Worm (Caenorhabditis elegans): ENCODE measurements around the gene kcnl-1.

The kcnl-1 gene

DNA sequence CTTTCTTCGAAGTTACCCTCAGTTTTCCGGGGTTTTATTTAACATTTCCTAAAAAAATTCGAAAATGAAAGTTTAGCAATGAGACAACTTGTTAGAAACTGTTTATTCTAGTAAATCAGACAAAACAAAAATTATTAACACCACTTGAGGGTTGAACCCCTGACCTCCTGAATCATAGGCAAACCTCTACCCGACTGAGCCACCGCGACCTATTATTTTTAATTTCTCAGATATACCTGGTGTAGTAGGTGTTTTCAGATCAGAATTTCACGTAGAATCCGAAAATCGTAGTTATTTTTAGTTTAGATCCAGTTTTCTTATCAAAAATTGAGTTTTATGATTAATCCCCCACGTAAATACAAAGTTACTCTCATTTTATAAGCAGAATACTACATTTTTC, 4.9 kb downstream of the kcnl-1 start:
- TF ChIP-seq ztf-3 (GFP tag; optimal IDR thresholded peaks at IDR 0.05) (no peak), F55B11.4 (tag; optimal IDR thresholded peaks at IDR 0.05; ENCODE audit: borderline replicate concordance, insufficient read depth) (no peak), hrde-1 (tag; optimal IDR thresholded peaks at IDR 0.05; ENCODE audit: borderline replicate concordance) (no peak), rpc-1 (optimal IDR thresholded peaks at IDR 0.05) (peak; percentile 33), rpc-1 (tag; optimal IDR thresholded peaks at IDR 0.05) (peak; percentile 69), mxl-1 (tag; optimal IDR thresholded peaks at IDR 0.05) (no peak), B0261.1 (tag; optimal IDR thresholded peaks at IDR 0.05) (peak; percentile 14), C17E4.6 (GFP tag; IDR thresholded peaks at IDR 0.05) (no peak), dpl-1 (GFP tag; optimal IDR thresholded peaks at IDR 0.05) (no peak), xnd-1 (tag; optimal IDR thresholded peaks at IDR 0.05) (no peak), mel-28 (tag; optimal IDR thresholded peaks at IDR 0.05; ENCODE audit: borderline replicate concordance) (no peak), F37B4.10 (GFP tag; IDR thresholded peaks at IDR 0.05) (no peak), lin-40 (tag; optimal IDR thresholded peaks at IDR 0.05) (no peak), F22D6.2 (tag; optimal IDR thresholded peaks at IDR 0.05) (no peak), ztf-28 (GFP tag; IDR thresholded peaks at IDR 0.05) (no peak), madf-6 (GFP tag; IDR thresholded peaks at IDR 0.05) (no peak), dpff-1 (tag; optimal IDR thresholded peaks at IDR 0.05) (no peak), tbp1 (GFP tag; optimal IDR thresholded peaks at IDR 0.05) (peak; percentile 78), akir-1 (GFP tag; optimal IDR thresholded peaks at IDR 0.05) (no peak), sdz-38 (tag; optimal IDR thresholded peaks at IDR 0.05) (no peak), bed-1 (GFP tag; IDR thresholded peaks at IDR 0.05) (no peak), lsl-1 (GFP tag; optimal IDR thresholded peaks at IDR 0.05) (no peak)

DNA sequence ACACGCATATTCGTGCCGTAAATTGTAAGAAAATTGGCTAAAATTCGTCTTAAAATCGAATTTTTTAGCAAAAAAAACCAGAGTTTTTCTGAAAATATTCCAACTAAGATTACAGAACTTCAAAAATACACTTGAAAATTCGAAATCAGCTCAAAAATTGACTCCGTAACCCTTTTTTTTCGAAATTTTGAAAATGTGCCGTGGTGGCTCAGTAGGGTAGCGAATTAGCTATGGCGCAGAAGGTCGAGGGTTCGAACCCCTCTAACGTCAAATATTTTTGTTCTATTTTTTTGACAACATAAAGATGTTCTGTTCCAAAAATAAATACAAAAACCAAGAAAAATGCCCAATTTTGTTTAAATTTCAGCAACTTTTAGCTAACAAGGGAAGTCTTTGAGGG, 14.3 kb downstream of the kcnl-1 start:
- TF ChIP-seq ztf-25 (GFP tag; IDR thresholded peaks at IDR 0.05) (no peak), rpc-1 (optimal IDR thresholded peaks at IDR 0.05) (peak; percentile 6), rpc-1 (tag; optimal IDR thresholded peaks at IDR 0.05) (peak; percentile 54), zfh-2 (GFP tag; conservative IDR thresholded peaks at IDR 0.05) (no peak), tbp1 (GFP tag; optimal IDR thresholded peaks at IDR 0.05) (peak; percentile 77)

DNA sequence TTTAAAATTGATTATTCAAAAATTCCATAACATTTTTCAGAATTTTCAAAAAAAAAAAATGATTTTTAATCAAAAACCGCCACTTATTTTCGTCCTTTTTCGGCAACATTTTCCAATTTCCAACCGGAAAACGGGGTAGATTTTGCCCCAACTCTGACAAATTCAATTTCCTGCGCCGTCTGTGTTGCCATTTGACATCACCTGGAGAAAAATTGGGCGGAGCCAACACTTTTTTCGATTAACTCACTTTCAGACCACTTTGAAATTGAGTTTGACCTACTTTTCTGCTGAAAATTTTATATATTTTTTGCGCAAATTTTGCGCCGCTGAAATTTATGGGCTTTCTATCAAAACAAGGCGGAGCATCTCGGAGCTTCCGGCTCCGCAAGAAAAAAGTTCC, 17.1 kb downstream of the kcnl-1 start:
- TF ChIP-seq nhr-120 (GFP tag; IDR thresholded peaks at IDR 0.05) (no peak), ceh-58 (GFP tag; IDR thresholded peaks at IDR 0.05) (no peak), nfya-1 (tag; optimal IDR thresholded peaks at IDR 0.05; ENCODE audit: borderline replicate concordance, insufficient read depth) (no peak), egl-44 (GFP tag; IDR thresholded peaks at IDR 0.05) (no peak), hlh-12 (tag; optimal IDR thresholded peaks at IDR 0.05) (no peak), mel-28 (tag; optimal IDR thresholded peaks at IDR 0.05; ENCODE audit: borderline replicate concordance) (no peak), Y79H2A.3 (GFP tag; conservative IDR thresholded peaks at IDR 0.05) (no peak), Y67H2A.10 (GFP tag; conservative IDR thresholded peaks at IDR 0.05) (no peak), hlh-26 (GFP tag; conservative IDR thresholded peaks at IDR 0.05) (no peak), ztf-3 (GFP tag; optimal IDR thresholded peaks at IDR 0.05) (no peak), efl-1 (GFP tag; optimal IDR thresholded peaks at IDR 0.05) (no peak), tlf-1 (GFP tag; optimal IDR thresholded peaks at IDR 0.05) (no peak), F23B12.7 (tag; optimal IDR thresholded peaks at IDR 0.05; ENCODE audit: insufficient read depth) (no peak), rcor-1 (GFP tag; IDR thresholded peaks at IDR 0.05) (no peak), let-526 (GFP tag; IDR thresholded peaks at IDR 0.05) (no peak), B0019.2 (GFP tag; conservative IDR thresholded peaks at IDR 0.05) (no peak)
